Worm (Caenorhabditis elegans) whole organism, L2 larva: ENCODE data around the gene T08A11.1.

Experiments used
- C34F6.9 ChIP-seq: fragments of 150-350 bp; optimal IDR thresholded peaks from 2 replicates; lab custom pipeline; 2014; ENCODE audit warnings: missing biosample characterization, missing genetic modification characterization
- F13H6.1 ChIP-seq: sonication (generic microtip); optimal IDR thresholded peaks from 2 replicates; lab custom pipeline; 2016; ENCODE audit warnings: missing genetic modification characterization, missing compliant biosample characterization
- aly-2 ChIP-seq: fragments of 150-350 bp; optimal IDR thresholded peaks from 2 replicates; lab custom pipeline; 2014; ENCODE audit warnings: missing biosample characterization, missing genetic modification characterization
- blmp-1 ChIP-seq: sonication (generic microtip); optimal IDR thresholded peaks from 2 replicates; lab custom pipeline; 2017; ENCODE audit warnings: missing genetic modification characterization, mild to moderate bottlenecking, missing compliant biosample characterization, antibody characterized with exemption, moderate library complexity; ENCODE audit not compliant: insufficient read depth
- ceh-82 ChIP-seq: fragments of 150-350 bp; optimal IDR thresholded peaks from 2 replicates; lab custom pipeline; 2014; ENCODE audit warnings: missing biosample characterization, missing genetic modification characterization
- crh-2 ChIP-seq: sonication (generic microtip); optimal IDR thresholded peaks from 2 replicates; lab custom pipeline; 2017; ENCODE audit warnings: missing biosample characterization, missing genetic modification characterization
- elt-1 ChIP-seq: fragments of 150-350 bp; optimal IDR thresholded peaks from 2 replicates; lab custom pipeline; 2014; ENCODE audit warnings: missing biosample characterization, missing genetic modification characterization
- lin-11 ChIP-seq: fragments of 150-350 bp; sonication (generic microtip); optimal IDR thresholded peaks from 2 replicates; lab custom pipeline; 2014; ENCODE audit warnings: missing biosample characterization, missing genetic modification characterization, inconsistent platforms, mixed read lengths
- nhr-11 ChIP-seq: fragments of 150-350 bp; optimal IDR thresholded peaks from 2 replicates; lab custom pipeline; 2014; ENCODE audit warnings: missing biosample characterization, missing genetic modification characterization
- nhr-12 ChIP-seq: fragments of 150-350 bp; optimal IDR thresholded peaks from 2 replicates; lab custom pipeline; 2014; ENCODE audit warnings: missing biosample characterization, missing genetic modification characterization
- nhr-25 ChIP-seq: fragments of 150-350 bp; sonication (generic microtip); optimal IDR thresholded peaks from 3 replicates; lab custom pipeline; 2014; ENCODE audit warnings: missing biosample characterization, missing genetic modification characterization
- zag-1 ChIP-seq: fragments of 150-350 bp; optimal IDR thresholded peaks from 2 replicates; lab custom pipeline; 2014; ENCODE audit warnings: missing biosample characterization, missing genetic modification characterization

ce11 chrIII:4223668-4224127 is 39.2 kb downstream of the T08A11.1 start:
- TF ChIP-seq zag-1 (tag; lab: Kevin White, UChicago) = peak; percentile 90
- peak; percentile 95 for TF ChIP-seq crh-2
- TF ChIP-seq elt-1 (tag; lab: Kevin White, UChicago) = no peak
- TF ChIP-seq aly-2 (tag; lab: Kevin White, UChicago) = no peak
- TF ChIP-seq blmp-1 = no peak
- no peak for TF ChIP-seq nhr-12 (tag; lab: Kevin White, UChicago)
- no peak for TF ChIP-seq ceh-82 (tag; lab: Kevin White, UChicago)
- TF ChIP-seq nhr-25 (tag; lab: Kevin White, UChicago) = peak; percentile 11
- peak; percentile 75 for TF ChIP-seq lin-11 (tag; lab: Kevin White, UChicago)
- peak; percentile 96 for TF ChIP-seq C34F6.9 (tag; lab: Kevin White, UChicago)
- TF ChIP-seq nhr-11 (tag; lab: Kevin White, UChicago) = peak; percentile 42
- TF ChIP-seq F13H6.1 (tag; lab: Kevin White, UChicago) = peak; percentile 95
